Fruit fly (Drosophila melanogaster) whole organism, adult: ENCODE data around the gene aos.

ENCODE experiments used
- CG14711 ChIP-seq: fragments of 200-800 bp; sonication (Bioruptor generic); optimal IDR thresholded peaks from 2 replicates; lab custom pipeline; 2018; ENCODE audit warnings: missing biosample characterization, mild to moderate bottlenecking, missing genetic modification characterization, moderate library complexity
- CG1620 ChIP-seq: fragments of 200-800 bp; sonication (Bioruptor generic); optimal IDR thresholded peaks from 2 replicates; lab custom pipeline; 2016; ENCODE audit warnings: missing biosample characterization, missing genetic modification characterization
- Crg-1 ChIP-seq: fragments of 200-800 bp; sonication (Bioruptor generic); optimal IDR thresholded peaks from 2 replicates; lab custom pipeline; 2016; ENCODE audit warnings: missing biosample characterization, missing genetic modification characterization
- Hr96 ChIP-seq: fragments of 200-800 bp; sonication (Bioruptor generic); optimal IDR thresholded peaks from 2 replicates; lab custom pipeline; 2016; ENCODE audit warnings: missing biosample characterization, missing genetic modification characterization
- Mnt ChIP-seq: fragments of 200-800 bp; sonication (Bioruptor generic); optimal IDR thresholded peaks from 2 replicates; lab custom pipeline; 2016; ENCODE audit warnings: missing biosample characterization, mild to moderate bottlenecking, missing genetic modification characterization
- bab1 ChIP-seq: fragments of 200-800 bp; sonication (Bioruptor generic); optimal IDR thresholded peaks from 3 replicates; lab custom pipeline; 2019; ENCODE audit warnings: missing biosample characterization, mild to moderate bottlenecking, missing genetic modification characterization, moderate library complexity
- kay ChIP-seq: fragments of 200-800 bp; sonication (Bioruptor generic); peaks from one replicate; lab custom pipeline; 2016; ENCODE audit warnings: missing biosample characterization, missing genetic modification characterization, borderline replicate concordance
- ovo ChIP-seq: fragments of 200-800 bp; sonication (Bioruptor generic); optimal IDR thresholded peaks from 2 replicates; lab custom pipeline; 2016; ENCODE audit warnings: missing biosample characterization, missing genetic modification characterization
- toe ChIP-seq: fragments of 200-800 bp; sonication (Bioruptor generic); optimal IDR thresholded peaks from 2 replicates; lab custom pipeline; 2016; ENCODE audit warnings: missing biosample characterization, missing genetic modification characterization

DNA sequence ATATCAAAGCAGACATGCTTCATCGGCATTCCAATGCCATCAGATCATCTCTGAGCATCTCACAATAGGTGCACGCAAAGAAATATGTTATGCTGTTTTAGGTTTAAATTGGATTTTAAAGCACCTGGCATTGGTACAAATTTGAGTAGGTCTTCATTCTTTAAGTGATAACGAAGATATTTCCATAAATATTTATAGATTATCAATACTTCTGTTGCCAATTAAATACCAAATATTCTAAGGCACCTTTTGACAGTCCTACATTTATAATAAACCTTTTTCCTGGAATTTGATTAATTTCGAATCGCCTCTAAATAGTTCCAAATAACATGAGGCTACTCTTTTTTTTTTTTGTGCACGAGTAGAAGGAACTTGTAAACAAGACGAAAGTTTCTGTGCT, 9.3 kb downstream of the aos start:
- no peak for TF ChIP-seq CG14711
- no peak for TF ChIP-seq Mnt (GFP tag; lab: Kevin White, UChicago)
- TF ChIP-seq Crg-1 (GFP tag; lab: Kevin White, UChicago): no peak
- TF ChIP-seq CG1620: no peak
- TF ChIP-seq toe (GFP tag; lab: Kevin White, UChicago): no peak
- TF ChIP-seq kay (GFP tag; lab: Kevin White, UChicago): no peak
- no peak for TF ChIP-seq bab1 (GFP tag; lab: Kevin White, UChicago)
- TF ChIP-seq Hr96 (GFP tag; lab: Kevin White, UChicago): no peak
- no peak for TF ChIP-seq ovo
